Worm (Caenorhabditis elegans): Measurements from ENCODE around the gene grl-1.

- TF ChIP-seq ztf-11 (tag; optimal IDR thresholded peaks at IDR 0.05) (no peak), nhr-76 (tag; optimal IDR thresholded peaks at IDR 0.05) (no peak)
Measured at ce11 chrV:5567119-5567518, 33.5 kb upstream of the grl-1 start, which contains the start of gene C18C4.7.
